Fruit fly (Drosophila melanogaster): Measurements from ENCODE around the gene Arpc3B.

Gene Arpc3B

DNA sequence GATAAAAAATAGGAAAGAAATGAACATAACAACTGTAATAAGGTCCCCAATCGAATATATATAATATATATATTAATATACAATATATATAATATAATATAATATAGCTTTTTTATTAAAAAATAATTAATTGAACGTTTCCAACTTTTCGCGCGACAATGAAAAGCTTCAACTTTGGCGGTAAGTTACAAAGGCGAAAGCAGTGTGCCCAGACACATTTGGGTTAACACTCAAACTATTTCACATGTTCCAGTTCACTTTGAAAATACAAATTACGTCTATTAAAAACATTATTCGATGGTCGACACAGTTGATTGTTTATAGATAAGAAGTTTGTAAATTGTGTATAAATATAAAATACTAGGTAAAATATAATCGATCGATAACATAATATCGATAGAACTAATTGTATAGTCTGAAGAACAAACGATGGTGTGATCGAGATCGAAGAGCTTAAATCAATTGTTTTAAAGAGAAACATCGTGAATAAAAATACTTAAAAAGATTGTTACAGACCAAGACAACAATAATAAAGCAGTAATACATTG, 575 bp upstream of the Arpc3B start (continued):
- no peak for TF ChIP-seq bbx (GFP tag; IDR thresholded peaks at IDR 0.05; ENCODE audit: partially characterized antibody)
- peak; percentile 69 for TF ChIP-seq CG13287 (GFP tag; IDR thresholded peaks at IDR 0.05; ENCODE audit: partially characterized antibody)
- peak; percentile 35; the same call in 1 of the 3 replicates for TF ChIP-seq hb (GFP tag; IDR thresholded peaks at IDR 0.05; ENCODE audit: partially characterized antibody)
- TF ChIP-seq hbn (GFP tag; IDR thresholded peaks at IDR 0.05; ENCODE audit: partially characterized antibody): peak; percentile 30
- peak; percentile 55 for TF ChIP-seq stwl (tag; optimal IDR thresholded peaks at IDR 0.05)
- TF ChIP-seq psq (GFP tag; optimal IDR thresholded peaks at IDR 0.05): no peak
- no peak for TF ChIP-seq Rx (GFP tag; IDR thresholded peaks at IDR 0.05)
- TF ChIP-seq sens-2 (GFP tag; IDR thresholded peaks at IDR 0.05): no peak
- no peak for TF ChIP-seq CG4360 (GFP tag; IDR thresholded peaks at IDR 0.05)
- no peak for TF ChIP-seq tio (GFP tag; optimal IDR thresholded peaks at IDR 0.05)
- no peak for TF ChIP-seq pnt (GFP tag; optimal IDR thresholded peaks at IDR 0.05)
- no peak for TF ChIP-seq CG10462 (GFP tag; optimal IDR thresholded peaks at IDR 0.05)
- TF ChIP-seq tin (GFP tag; optimal IDR thresholded peaks at IDR 0.05): no peak
- no peak for TF ChIP-seq CG10565 (GFP tag; optimal IDR thresholded peaks at IDR 0.05)
- peak; percentile 35 for TF ChIP-seq gfzf (GFP tag; optimal IDR thresholded peaks at IDR 0.05)
- peak; percentile 31; the same call in 1 of the 2 replicates for TF ChIP-seq inv (GFP tag; IDR thresholded peaks at IDR 0.05; ENCODE audit: partially characterized antibody)
- no peak for TF ChIP-seq Nf-YC (tag; optimal IDR thresholded peaks at IDR 0.05)
- no peak for TF ChIP-seq vvl (GFP tag; IDR thresholded peaks at IDR 0.05)
- no peak for TF ChIP-seq Atf3 (GFP tag; optimal IDR thresholded peaks at IDR 0.05)
- peak; percentile 64 for TF ChIP-seq Dp (GFP tag; optimal IDR thresholded peaks at IDR 0.05)
- TF ChIP-seq da (GFP tag; optimal IDR thresholded peaks at IDR 0.05): no peak
- TF ChIP-seq CG16863 (GFP tag; optimal IDR thresholded peaks at IDR 0.05): no peak
- no peak for TF ChIP-seq sob (GFP tag; IDR thresholded peaks at IDR 0.05)
- TF ChIP-seq CG8765 (GFP tag; IDR thresholded peaks at IDR 0.05): no peak
- TF ChIP-seq CG32772 (GFP tag; IDR thresholded peaks at IDR 0.05): no peak
- TF ChIP-seq rib (GFP tag; IDR thresholded peaks at IDR 0.05): no peak
- no peak for TF ChIP-seq CG7987 (GFP tag; optimal IDR thresholded peaks at IDR 0.05)
- no peak for TF ChIP-seq Meics (GFP tag; optimal IDR thresholded peaks at IDR 0.05)
- TF ChIP-seq NfI (GFP tag; optimal IDR thresholded peaks at IDR 0.05): no peak
- TF ChIP-seq PHDP (tag; optimal IDR thresholded peaks at IDR 0.05): no peak
- TF ChIP-seq CG11398 (GFP tag; optimal IDR thresholded peaks at IDR 0.05): no peak
- TF ChIP-seq prd (optimal IDR thresholded peaks at IDR 0.05): no peak
- TF ChIP-seq prd (GFP tag; IDR thresholded peaks at IDR 0.05): no peak
- no peak for TF ChIP-seq HLH54F (GFP tag; optimal IDR thresholded peaks at IDR 0.05)
- TF ChIP-seq ind (GFP tag; optimal IDR thresholded peaks at IDR 0.05): no peak
- no peak for TF ChIP-seq CG12155 (GFP tag; optimal IDR thresholded peaks at IDR 0.05)
- no peak for TF ChIP-seq Vsx1 (GFP tag; optimal IDR thresholded peaks at IDR 0.05)
- TF ChIP-seq CG16813 (GFP tag; IDR thresholded peaks at IDR 0.05; ENCODE audit: partially characterized antibody): peak; percentile 61
- no peak for TF ChIP-seq onecut (GFP tag; IDR thresholded peaks at IDR 0.05)
- no peak for TF ChIP-seq grn (GFP tag; optimal IDR thresholded peaks at IDR 0.05)
- no peak for TF ChIP-seq gcm2 (GFP tag; optimal IDR thresholded peaks at IDR 0.05)
- TF ChIP-seq CG1233 (GFP tag; optimal IDR thresholded peaks at IDR 0.05): no peak
- TF ChIP-seq chinmo (GFP tag; IDR thresholded peaks at IDR 0.05; ENCODE audit: partially characterized antibody): 0 out of 4 replicates have a peak, but pooled peaks have one; percentile 22
- no peak for TF ChIP-seq CG4707 (GFP tag; optimal IDR thresholded peaks at IDR 0.05)
- peak; percentile 66 for TF ChIP-seq Dll (GFP tag; IDR thresholded peaks at IDR 0.05; ENCODE audit: partially characterized antibody)
- TF ChIP-seq Opbp (GFP tag; IDR thresholded peaks at IDR 0.05; ENCODE audit: partially characterized antibody): peak; percentile 53; the same call in 2 of the 3 replicates
- no peak for TF ChIP-seq phol (tag; optimal IDR thresholded peaks at IDR 0.05)
- no peak for TF ChIP-seq Eip74EF (GFP tag; optimal IDR thresholded peaks at IDR 0.05)
- no peak for TF ChIP-seq BtbVII (GFP tag; optimal IDR thresholded peaks at IDR 0.05)
- TF ChIP-seq CG12391 (tag; optimal IDR thresholded peaks at IDR 0.05): no peak

All from whole organism, embryonic.